Worm (Caenorhabditis elegans) whole organism, L2 larva: Measurements from ENCODE around the gene C11H1.5.

Experiments used
- C34F6.9 ChIP-seq: fragments of 150-350 bp; optimal IDR thresholded peaks from 2 replicates; lab custom pipeline; 2014; ENCODE audit warnings: missing biosample characterization, missing genetic modification characterization
- F13H6.1 ChIP-seq: sonication (generic microtip); optimal IDR thresholded peaks from 2 replicates; lab custom pipeline; 2016; ENCODE audit warnings: missing genetic modification characterization, missing compliant biosample characterization
- Y55F3AM.14 ChIP-seq: fragments of 200-800 bp; sonication (Bioruptor generic); optimal IDR thresholded peaks from 2 replicates; lab custom pipeline; 2018; ENCODE audit warnings: mild to moderate bottlenecking, missing genetic modification characterization, missing compliant biosample characterization
- ZK546.5 ChIP-seq: sonication (generic microtip); optimal IDR thresholded peaks from 2 replicates; lab custom pipeline; 2017; ENCODE audit warnings: missing biosample characterization, missing genetic modification characterization
- alr-1 ChIP-seq: fragments of 150-350 bp; optimal IDR thresholded peaks from 2 replicates; lab custom pipeline; 2014; ENCODE audit warnings: missing biosample characterization, missing genetic modification characterization
- aly-2 ChIP-seq: fragments of 150-350 bp; optimal IDR thresholded peaks from 2 replicates; lab custom pipeline; 2014; ENCODE audit warnings: missing biosample characterization, missing genetic modification characterization
- ceh-16 ChIP-seq: fragments of 150-350 bp; optimal IDR thresholded peaks from 2 replicates; lab custom pipeline; 2014; ENCODE audit warnings: missing biosample characterization, missing genetic modification characterization
- ceh-82 ChIP-seq: fragments of 150-350 bp; optimal IDR thresholded peaks from 2 replicates; lab custom pipeline; 2014; ENCODE audit warnings: missing biosample characterization, missing genetic modification characterization
- crh-2 ChIP-seq: sonication (generic microtip); optimal IDR thresholded peaks from 2 replicates; lab custom pipeline; 2017; ENCODE audit warnings: missing biosample characterization, missing genetic modification characterization
- dmd-4 ChIP-seq: sonication (generic microtip); optimal IDR thresholded peaks from 2 replicates; lab custom pipeline; 2017; ENCODE audit warnings: missing biosample characterization, missing genetic modification characterization
- elt-3 ChIP-seq: sonication (generic microtip); optimal IDR thresholded peaks from 2 replicates; lab custom pipeline; 2017; ENCODE audit warnings: missing biosample characterization, missing genetic modification characterization
- fos-1 ChIP-seq: fragments of 150-350 bp; optimal IDR thresholded peaks from 2 replicates; lab custom pipeline; 2014; ENCODE audit warnings: missing biosample characterization, missing genetic modification characterization
- gmeb-1 ChIP-seq: fragments of 150-350 bp; optimal IDR thresholded peaks from 2 replicates; lab custom pipeline; 2014; ENCODE audit warnings: missing biosample characterization, missing genetic modification characterization
- lin-13 ChIP-seq: fragments of 150-350 bp; optimal IDR thresholded peaks from 2 replicates; lab custom pipeline; 2014; ENCODE audit warnings: missing biosample characterization, missing genetic modification reagents, missing genetic modification characterization
- lin-39 ChIP-seq: fragments of 150-350 bp; optimal IDR thresholded peaks from 2 replicates; lab custom pipeline; 2014; ENCODE audit warnings: missing biosample characterization, missing genetic modification reagents, missing genetic modification characterization
- lsy-2 ChIP-seq, 2 experiments: fragments of 150-350 bp in 1 of 2; sonication (generic microtip) in 1 of 2; optimal IDR thresholded peaks; 2 replicates each; lab custom pipeline; 2014 to 2017; ENCODE audit warnings: missing biosample characterization in 2 of 2, missing genetic modification characterization in 2 of 2
- mab-5 ChIP-seq: fragments of 150-350 bp; optimal IDR thresholded peaks from 2 replicates; lab custom pipeline; 2014; ENCODE audit warnings: missing biosample characterization, missing genetic modification characterization
- mbf-1 ChIP-seq: sonication (generic microtip); optimal IDR thresholded peaks from 2 replicates; lab custom pipeline; 2017; ENCODE audit warnings: missing biosample characterization, missing genetic modification characterization
- mdl-1 ChIP-seq, 2 experiments: fragments of 150-350 bp in 1 of 2; sonication (generic microtip) in 1 of 2; optimal IDR thresholded peaks; 2 replicates each; lab custom pipeline; 2017; ENCODE audit warnings: missing biosample characterization in 2 of 2, missing genetic modification characterization in 2 of 2
- nhr-10 ChIP-seq: sonication (generic microtip); optimal IDR thresholded peaks from 2 replicates; lab custom pipeline; 2017; ENCODE audit warnings: missing biosample characterization, missing genetic modification characterization
- nhr-11 ChIP-seq: fragments of 150-350 bp; optimal IDR thresholded peaks from 2 replicates; lab custom pipeline; 2014; ENCODE audit warnings: missing biosample characterization, missing genetic modification characterization
- nhr-12 ChIP-seq: fragments of 150-350 bp; optimal IDR thresholded peaks from 2 replicates; lab custom pipeline; 2014; ENCODE audit warnings: missing biosample characterization, missing genetic modification characterization
- nhr-129 ChIP-seq: fragments of 150-350 bp; optimal IDR thresholded peaks from 2 replicates; lab custom pipeline; 2014; ENCODE audit warnings: missing biosample characterization, missing genetic modification characterization
- nhr-237 ChIP-seq: fragments of 150-350 bp; optimal IDR thresholded peaks from 2 replicates; lab custom pipeline; 2014; ENCODE audit warnings: missing biosample characterization, missing genetic modification characterization
- nhr-25 ChIP-seq: fragments of 150-350 bp; sonication (generic microtip); optimal IDR thresholded peaks from 3 replicates; lab custom pipeline; 2014; ENCODE audit warnings: missing biosample characterization, missing genetic modification characterization
- nhr-77 ChIP-seq: fragments of 150-350 bp; optimal IDR thresholded peaks from 2 replicates; lab custom pipeline; 2014; ENCODE audit warnings: missing biosample characterization, missing genetic modification characterization
- peb-1 ChIP-seq: fragments of 150-350 bp; optimal IDR thresholded peaks from 2 replicates; lab custom pipeline; 2014; ENCODE audit warnings: missing biosample characterization, missing genetic modification characterization
- sem-4 ChIP-seq: fragments of 150-350 bp; optimal IDR thresholded peaks from 2 replicates; lab custom pipeline; 2014; ENCODE audit warnings: missing biosample characterization, missing genetic modification reagents, missing genetic modification characterization
- skn-1 ChIP-seq: sonication (generic microtip); optimal IDR thresholded peaks from 2 replicates; lab custom pipeline; 2017; ENCODE audit warnings: missing biosample characterization, missing genetic modification characterization
- sma-3 ChIP-seq: sonication (generic microtip); optimal IDR thresholded peaks from 2 replicates; lab custom pipeline; 2016; ENCODE audit warnings: missing genetic modification reagents, missing genetic modification characterization, missing compliant biosample characterization
- sma-9 ChIP-seq, 2 experiments: fragments of 150-350 bp in 1 of 2; sonication (generic microtip) in 1 of 2; optimal IDR thresholded peaks; 2 replicates each; lab custom pipeline; 2014 to 2016; ENCODE audit warnings: missing genetic modification characterization in 2 of 2, mild to moderate bottlenecking in 1 of 2, missing biosample characterization in 1 of 2, missing compliant biosample characterization in 1 of 2, missing genetic modification reagents in 1 of 2, moderate library complexity in 1 of 2
- unc-55 ChIP-seq: fragments of 150-350 bp; sonication (generic microtip); optimal IDR thresholded peaks from 3 replicates; lab custom pipeline; 2014; ENCODE audit warnings: missing biosample characterization, missing genetic modification reagents, missing genetic modification characterization
- unc-62 ChIP-seq: fragments of 150-350 bp; optimal IDR thresholded peaks from 2 replicates; lab custom pipeline; 2014; ENCODE audit warnings: missing biosample characterization, missing genetic modification reagents, missing genetic modification characterization
- zag-1 ChIP-seq: fragments of 150-350 bp; optimal IDR thresholded peaks from 2 replicates; lab custom pipeline; 2014; ENCODE audit warnings: missing biosample characterization, missing genetic modification characterization
- ztf-1 ChIP-seq: fragments of 200-800 bp; sonication (Bioruptor generic); conservative IDR thresholded peaks from 2 replicates; pipeline ENCODE4 v1.3.6; 2022; ENCODE audit warnings: missing genetic modification characterization, missing compliant biosample characterization
- ztf-11 ChIP-seq: sonication (generic microtip); optimal IDR thresholded peaks from 2 replicates; lab custom pipeline; 2017; ENCODE audit warnings: missing biosample characterization, missing genetic modification characterization
- ztf-4 ChIP-seq: fragments of 150-350 bp; optimal IDR thresholded peaks from 2 replicates; lab custom pipeline; 2014; ENCODE audit warnings: missing biosample characterization, missing genetic modification characterization

The C11H1.5 gene

DNA sequence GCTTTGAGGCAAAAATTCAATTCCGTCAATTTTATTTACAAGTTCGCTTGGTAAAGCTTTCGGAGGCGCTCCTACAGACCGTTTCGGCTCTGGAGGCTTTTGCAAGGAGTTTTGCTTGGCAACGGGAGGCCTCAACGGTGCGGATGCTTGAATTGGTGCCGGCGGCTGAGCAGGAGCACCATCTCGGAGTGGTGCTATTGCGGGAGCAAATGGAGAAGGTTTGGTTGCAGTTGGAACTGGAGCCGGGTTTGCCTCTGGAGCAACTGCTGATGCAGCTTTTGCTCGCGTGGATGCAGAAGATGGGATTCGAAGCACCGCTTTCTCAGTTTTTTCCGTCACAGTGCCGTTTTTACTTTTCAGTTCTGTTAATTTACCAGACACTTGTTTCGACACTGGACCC, 13.0 kb downstream of the C11H1.5 start:
- no peak for TF ChIP-seq nhr-25 (tag; lab: Kevin White, UChicago)
- no peak for TF ChIP-seq unc-55 (GFP tag; lab: Kevin White, UChicago)
- no peak for TF ChIP-seq ztf-4 (tag; lab: Kevin White, UChicago)
- no peak for TF ChIP-seq nhr-10 (tag; lab: Kevin White, UChicago)
- TF ChIP-seq F13H6.1 (tag; lab: Kevin White, UChicago): no peak
- no peak for TF ChIP-seq aly-2 (tag; lab: Kevin White, UChicago)
- no peak for TF ChIP-seq skn-1 (tag; lab: Kevin White, UChicago)
- no peak for TF ChIP-seq zag-1 (tag; lab: Kevin White, UChicago)
- TF ChIP-seq ceh-16: no peak
- TF ChIP-seq peb-1 (tag; lab: Kevin White, UChicago): no peak
- TF ChIP-seq sma-9 (GFP tag; optimal IDR thresholded peaks at IDR 0.05; lab: Kevin White, UChicago): no peak
- TF ChIP-seq sma-9 (tag; optimal IDR thresholded peaks at IDR 0.05; lab: Kevin White, UChicago): no peak
- TF ChIP-seq alr-1 (tag; lab: Kevin White, UChicago): no peak
- TF ChIP-seq lin-39 (tag; lab: Kevin White, UChicago): no peak
- no peak for TF ChIP-seq unc-62
- no peak for TF ChIP-seq ceh-82 (tag; lab: Kevin White, UChicago)
- TF ChIP-seq gmeb-1 (tag; lab: Kevin White, UChicago): no peak
- no peak for TF ChIP-seq ZK546.5 (tag; lab: Kevin White, UChicago)
- TF ChIP-seq dmd-4: no peak
- no peak for TF ChIP-seq mbf-1 (tag; lab: Kevin White, UChicago)
- TF ChIP-seq nhr-237: no peak

DNA sequence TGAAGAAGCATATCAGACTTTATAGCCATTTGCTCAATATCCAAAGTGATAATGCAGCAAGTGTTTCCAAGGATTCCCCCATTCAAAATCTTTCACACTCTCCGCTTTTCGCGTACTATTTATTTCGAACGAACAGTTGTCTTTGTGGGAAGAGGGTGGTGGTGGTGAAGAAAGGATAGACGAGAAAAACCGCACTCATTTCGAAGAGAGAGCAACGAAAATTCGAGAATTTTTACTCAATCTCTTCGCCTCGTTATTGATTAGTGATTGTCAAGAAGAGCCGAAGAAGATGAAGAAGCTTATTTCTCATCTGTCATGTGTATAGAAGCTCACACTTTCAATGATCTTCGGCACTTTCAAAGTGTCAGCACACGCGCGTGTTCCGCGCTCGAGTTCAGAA, 15.1 kb downstream of the C11H1.5 start:
- TF ChIP-seq lsy-2 (tag; optimal IDR thresholded peaks at IDR 0.05; lab: Kevin White, UChicago) (peak in 1 of 2 experiments; percentile 51), nhr-129 (peak; percentile 50), ceh-82 (tag; lab: Kevin White, UChicago) (no peak), sem-4 (tag; lab: Kevin White, UChicago) (no peak), mdl-1 (tag; optimal IDR thresholded peaks at IDR 0.05; lab: Kevin White, UChicago) (no peak), sma-9 (GFP tag; optimal IDR thresholded peaks at IDR 0.05; lab: Kevin White, UChicago) (peak; percentile 75), sma-9 (tag; optimal IDR thresholded peaks at IDR 0.05; lab: Kevin White, UChicago) (no peak), crh-2 (tag; lab: Kevin White, UChicago) (peak; percentile 22), C34F6.9 (tag; lab: Kevin White, UChicago) (peak; percentile 30), F13H6.1 (tag; lab: Kevin White, UChicago) (peak; percentile 87)

DNA sequence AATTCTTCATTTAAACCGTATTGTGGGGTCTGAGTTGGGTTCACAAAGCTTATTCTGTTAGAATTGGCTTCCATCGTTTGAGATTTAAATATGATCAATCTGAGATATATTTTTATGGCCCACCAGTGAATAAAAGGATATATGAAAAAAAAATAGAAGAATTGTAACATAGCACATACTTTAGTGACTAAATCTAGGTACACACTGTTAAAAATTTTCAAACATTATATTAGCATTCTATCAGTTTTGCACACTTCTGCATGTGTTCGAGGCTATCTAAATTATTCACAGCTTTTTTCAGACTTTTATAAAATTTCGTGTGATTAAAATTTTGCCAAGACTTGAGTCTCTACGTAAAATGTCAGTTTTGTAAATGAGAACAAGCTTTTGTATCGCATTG, 21.5 kb downstream of the C11H1.5 start, which contains the start of gene E02H4.2:
E02H4.2 (minus strand) TSS at position 101 of the 400 bp plus-strand sequence.
- no peak for TF ChIP-seq sma-9 (GFP tag; optimal IDR thresholded peaks at IDR 0.05; lab: Kevin White, UChicago)
- TF ChIP-seq sma-9 (tag; optimal IDR thresholded peaks at IDR 0.05; lab: Kevin White, UChicago): no peak
- no peak for TF ChIP-seq aly-2 (tag; lab: Kevin White, UChicago)
- no peak for TF ChIP-seq crh-2 (tag; lab: Kevin White, UChicago)
- no peak for TF ChIP-seq mbf-1 (tag; lab: Kevin White, UChicago)
- TF ChIP-seq F13H6.1 (tag; lab: Kevin White, UChicago): no peak
- TF ChIP-seq unc-62: no peak
- TF ChIP-seq mab-5 (tag; lab: Kevin White, UChicago): no peak
- TF ChIP-seq nhr-11 (tag; lab: Kevin White, UChicago): no peak
- TF ChIP-seq lin-13: no peak
- TF ChIP-seq alr-1 (tag; lab: Kevin White, UChicago): no peak
- TF ChIP-seq Y55F3AM.14 (GFP tag; lab: Kevin White, UChicago): no peak
- TF ChIP-seq skn-1 (tag; lab: Kevin White, UChicago): no peak
- TF ChIP-seq ztf-4 (tag; lab: Kevin White, UChicago): no peak
- no peak for TF ChIP-seq ztf-11
- TF ChIP-seq, all 48 proteins: peak for 0

DNA sequence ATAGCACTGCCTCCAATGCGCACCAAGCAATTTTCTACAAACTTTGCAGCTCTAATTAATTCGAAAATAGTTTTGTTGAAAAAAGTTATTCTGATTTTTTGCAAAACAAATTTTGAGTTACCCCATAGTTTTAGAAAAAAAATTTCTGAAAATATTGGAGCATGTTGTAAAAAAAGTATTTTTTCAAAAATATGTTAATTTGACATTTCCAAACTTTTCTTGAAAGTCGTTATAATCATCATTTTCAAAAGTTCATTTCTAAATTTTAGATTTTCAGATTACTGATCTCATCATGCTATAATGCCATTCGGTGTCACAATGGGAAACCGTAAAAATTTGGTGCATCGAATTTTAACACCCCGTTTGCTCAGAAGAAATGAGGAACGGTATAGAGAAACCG, 35.2 kb downstream of the C11H1.5 start, which contains the start of gene del-1:
del-1 (plus strand) TSS at position 301 of the 400 bp plus-strand sequence.
- no peak for TF ChIP-seq unc-55 (GFP tag; lab: Kevin White, UChicago)
- no peak for TF ChIP-seq aly-2 (tag; lab: Kevin White, UChicago)
- no peak for TF ChIP-seq sma-3
- no peak for TF ChIP-seq ceh-16
- no peak for TF ChIP-seq nhr-12 (tag; lab: Kevin White, UChicago)
- no peak for TF ChIP-seq ztf-1 (GFP tag; lab: Robert Waterston, UW)
- TF ChIP-seq fos-1 (tag; lab: Kevin White, UChicago): no peak
- no peak for TF ChIP-seq dmd-4
- TF ChIP-seq skn-1 (tag; lab: Kevin White, UChicago): no peak
- no peak for TF ChIP-seq elt-3 (tag; lab: Kevin White, UChicago)
- TF ChIP-seq nhr-77 (tag; lab: Kevin White, UChicago): no peak
- TF ChIP-seq zag-1 (tag; lab: Kevin White, UChicago): no peak
- no peak for TF ChIP-seq alr-1 (tag; lab: Kevin White, UChicago)
- TF ChIP-seq C34F6.9 (tag; lab: Kevin White, UChicago): no peak
